Worm (Caenorhabditis elegans): ENCODE measurements around the gene F46F5.11.

- TF ChIP-seq ama-1 (optimal IDR thresholded peaks at IDR 0.05) (no peak), ztf-11 (tag; optimal IDR thresholded peaks at IDR 0.05) (no peak), nhr-237 (tag; optimal IDR thresholded peaks at IDR 0.05) (no peak), unc-62 (GFP tag; optimal IDR thresholded peaks at IDR 0.05) (no peak), snpc-4 (tag; optimal IDR thresholded peaks at IDR 0.05) (no peak), unc-39 (tag; optimal IDR thresholded peaks at IDR 0.05) (no peak), ztf-1 (GFP tag; conservative IDR thresholded peaks at IDR 0.05) (no peak), skn-1 (tag; optimal IDR thresholded peaks at IDR 0.05) (no peak), lin-39 (tag; optimal IDR thresholded peaks at IDR 0.05) (no peak), elt-1 (tag; optimal IDR thresholded peaks at IDR 0.05) (no peak)
These were observed 21.6 kb upstream of the F46F5.11 start, which contains the start of gene F46F5.16 for ce11 chrII:786938-787337.
